Fruit fly (Drosophila melanogaster) whole organism, embryonic: ENCODE results near the gene peng.

Source experiments
- Asciz ChIP-seq: fragments of 200-800 bp; sonication (Bioruptor generic); optimal IDR thresholded peaks from 2 replicates; lab custom pipeline; 2017; ENCODE audit warnings: missing biosample characterization, mild to moderate bottlenecking, missing genetic modification characterization, missing genetic modification reagents
- CG10959 ChIP-seq: fragments of 200-800 bp; sonication (Bioruptor generic); IDR thresholded peaks from 2 replicates; pipeline ENCODE4 v1.3.6; 2022; ENCODE audit warnings: missing biosample characterization, missing genetic modification characterization
- CG11093 ChIP-seq: fragments of 200-800 bp; sonication (Bioruptor generic); IDR thresholded peaks from 3 replicates; pipeline ENCODE4 v1.3.6; 2022; ENCODE audit warnings: missing biosample characterization, missing genetic modification characterization
- CG11456 ChIP-seq: fragments of 200-800 bp; sonication (Bioruptor generic); IDR thresholded peaks from 3 replicates; pipeline ENCODE4 v1.3.6; 2022; ENCODE audit warnings: missing biosample characterization, missing genetic modification characterization
- CG12155 ChIP-seq: fragments of 200-800 bp; sonication (Bioruptor generic); optimal IDR thresholded peaks from 3 replicates; lab custom pipeline; 2016; ENCODE audit warnings: missing biosample characterization, missing genetic modification characterization
- CG12299 ChIP-seq: fragments of 200-800 bp; sonication (Bioruptor generic); optimal IDR thresholded peaks from 2 replicates; lab custom pipeline; 2018; ENCODE audit warnings: missing biosample characterization, mild to moderate bottlenecking, missing genetic modification characterization
- CG13424 ChIP-seq: fragments of 200-800 bp; sonication (Bioruptor generic); optimal IDR thresholded peaks from 2 replicates; lab custom pipeline; 2019; ENCODE audit warnings: missing biosample characterization, mild to moderate bottlenecking, missing genetic modification characterization, moderate library complexity
- CG15514 ChIP-seq: fragments of 200-800 bp; sonication (Bioruptor generic); optimal IDR thresholded peaks from 3 replicates; lab custom pipeline; 2017; ENCODE audit warnings: missing biosample characterization, missing genetic modification characterization, mild to moderate bottlenecking, moderate library complexity, missing genetic modification reagents
- CG15601 ChIP-seq: fragments of 200-800 bp; sonication (Bioruptor generic); optimal IDR thresholded peaks from 3 replicates; lab custom pipeline; 2019; ENCODE audit warnings: missing biosample characterization, mild to moderate bottlenecking, missing genetic modification characterization, moderate library complexity
- CG16815 ChIP-seq: fragments of 200-800 bp; sonication (Bioruptor generic); optimal IDR thresholded peaks from 3 replicates; lab custom pipeline; 2017; ENCODE audit warnings: missing biosample characterization, mild to moderate bottlenecking, missing genetic modification characterization
- CG17359 ChIP-seq: fragments of 200-800 bp; sonication (Bioruptor generic); optimal IDR thresholded peaks from 3 replicates; lab custom pipeline; 2018; ENCODE audit warnings: missing biosample characterization, mild to moderate bottlenecking, missing genetic modification characterization, moderate library complexity
- CG18262 ChIP-seq: fragments of 200-800 bp; optimal IDR thresholded peaks from 3 replicates; lab custom pipeline; 2019; ENCODE audit warnings: missing biosample characterization, mild to moderate bottlenecking, missing genetic modification characterization, moderate library complexity
- CG30020 ChIP-seq: fragments of 200-800 bp; optimal IDR thresholded peaks from 2 replicates; lab custom pipeline; 2019; ENCODE audit warnings: missing biosample characterization, mild to moderate bottlenecking, missing genetic modification characterization, moderate library complexity
- CG33557 ChIP-seq: fragments of 200-800 bp; sonication (Bioruptor generic); optimal IDR thresholded peaks from 2 replicates; lab custom pipeline; 2019; ENCODE audit warnings: missing biosample characterization, mild to moderate bottlenecking, missing genetic modification characterization, moderate library complexity
- CG34422 ChIP-seq: fragments of 200-800 bp; sonication (Bioruptor generic); IDR thresholded peaks from 3 replicates; pipeline ENCODE4 v1.3.6; 2022; ENCODE audit warnings: missing biosample characterization, missing genetic modification characterization
- CG4282 ChIP-seq: fragments of 200-800 bp; sonication (Bioruptor generic); optimal IDR thresholded peaks from 2 replicates; lab custom pipeline; 2016; ENCODE audit warnings: missing biosample characterization, missing genetic modification characterization
- CG4617 ChIP-seq: fragments of 200-800 bp; sonication (Bioruptor generic); optimal IDR thresholded peaks from 3 replicates; lab custom pipeline; 2016; ENCODE audit warnings: missing biosample characterization, missing genetic modification characterization, borderline replicate concordance
- CHES-1-like ChIP-seq: fragments of 200-800 bp; sonication (Bioruptor generic); optimal IDR thresholded peaks from 2 replicates; lab custom pipeline; 2016; ENCODE audit warnings: missing biosample characterization, missing genetic modification characterization
- Dll ChIP-seq: fragments of 200-800 bp; sonication (Bioruptor generic); IDR thresholded peaks from 4 replicates; pipeline ENCODE4 v1.3.6; 2022; ENCODE audit warnings: missing biosample characterization, missing genetic modification characterization; ENCODE audit not compliant: partially characterized antibody
- Dp ChIP-seq: fragments of 200-800 bp; sonication (Bioruptor generic); optimal IDR thresholded peaks from 2 replicates; lab custom pipeline; 2018; ENCODE audit warnings: missing biosample characterization, mild to moderate bottlenecking, missing genetic modification characterization, moderate library complexity
- HmgD ChIP-seq: fragments of 200-800 bp; sonication (Bioruptor generic); optimal IDR thresholded peaks from 3 replicates; lab custom pipeline; 2016; ENCODE audit warnings: missing biosample characterization, missing genetic modification characterization
- Jarid2 ChIP-seq: fragments of 200-800 bp; sonication (Bioruptor generic); optimal IDR thresholded peaks from 3 replicates; lab custom pipeline; 2017; ENCODE audit warnings: mild to moderate bottlenecking, missing biosample characterization, missing genetic modification reagents, missing genetic modification characterization
- MESR4 ChIP-seq: fragments of 200-800 bp; sonication (Bioruptor generic); optimal IDR thresholded peaks from 2 replicates; lab custom pipeline; 2018; ENCODE audit warnings: missing biosample characterization, mild to moderate bottlenecking, missing genetic modification characterization, moderate library complexity
- MTF-1 ChIP-seq: fragments of 200-800 bp; sonication (Bioruptor generic); optimal IDR thresholded peaks from 2 replicates; lab custom pipeline; 2018; ENCODE audit warnings: missing biosample characterization, mild to moderate bottlenecking, missing genetic modification characterization, borderline replicate concordance
- Meics ChIP-seq: fragments of 200-800 bp; sonication (Bioruptor generic); optimal IDR thresholded peaks from 2 replicates; lab custom pipeline; 2017; ENCODE audit warnings: missing biosample characterization, mild to moderate bottlenecking, missing genetic modification characterization
- Neu2 ChIP-seq: fragments of 200-800 bp; sonication (Bioruptor generic); optimal IDR thresholded peaks from 3 replicates; lab custom pipeline; 2016; ENCODE audit warnings: missing biosample characterization, missing genetic modification characterization, borderline replicate concordance
- Nf-YB ChIP-seq: fragments of 200-800 bp; sonication (Bioruptor generic); optimal IDR thresholded peaks from 3 replicates; lab custom pipeline; 2019; ENCODE audit warnings: missing biosample characterization, mild to moderate bottlenecking, missing genetic modification characterization, moderate library complexity
- Rfx ChIP-seq: fragments of 200-800 bp; sonication (Bioruptor generic); IDR thresholded peaks from 2 replicates; pipeline ENCODE4 v1.3.6; 2022; ENCODE audit warnings: missing biosample characterization, missing genetic modification characterization
- Scr ChIP-seq: fragments of 200-800 bp; sonication (Bioruptor generic); IDR thresholded peaks from 2 replicates; pipeline ENCODE4 v1.3.6; 2022; ENCODE audit warnings: missing biosample characterization, missing genetic modification characterization; ENCODE audit not compliant: partially characterized antibody
- Sox100B ChIP-seq: fragments of 200-800 bp; sonication (Bioruptor generic); optimal IDR thresholded peaks from 3 replicates; lab custom pipeline; 2018; ENCODE audit warnings: missing biosample characterization, mild to moderate bottlenecking, missing genetic modification characterization
- Sry-δ ChIP-seq: fragments of 200-800 bp; sonication (Bioruptor generic); optimal IDR thresholded peaks from 2 replicates; lab custom pipeline; 2016; ENCODE audit warnings: missing biosample characterization, missing genetic modification characterization
- Xbp1 ChIP-seq: fragments of 200-800 bp; sonication (Bioruptor generic); optimal IDR thresholded peaks from 3 replicates; lab custom pipeline; 2016; ENCODE audit warnings: missing biosample characterization, mild to moderate bottlenecking, missing genetic modification characterization
- bsh ChIP-seq, 2 experiments: fragments of 200-800 bp; sonication (Bioruptor generic); optimal IDR thresholded peaks; 2 replicates each; lab custom pipeline; 2017 to 2018; ENCODE audit warnings: mild to moderate bottlenecking in 2 of 2, missing biosample characterization in 2 of 2, missing genetic modification characterization in 2 of 2, moderate library complexity in 1 of 2
- dpn ChIP-seq, 2 experiments: fragments of 200-800 bp; sonication (Bioruptor generic); optimal IDR thresholded peaks; 3 replicates each; lab custom pipeline; 2016; ENCODE audit warnings: missing biosample characterization in 2 of 2, missing genetic modification characterization in 2 of 2
- dysf ChIP-seq: fragments of 200-800 bp; sonication (Bioruptor generic); IDR thresholded peaks from 3 replicates; pipeline ENCODE4 v1.3.6; 2022; ENCODE audit warnings: missing biosample characterization, missing genetic modification characterization
- gsb-n ChIP-seq: fragments of 200-800 bp; sonication (Bioruptor generic); optimal IDR thresholded peaks from 3 replicates; lab custom pipeline; 2018; ENCODE audit warnings: missing biosample characterization, mild to moderate bottlenecking, missing genetic modification characterization
- her ChIP-seq: fragments of 200-800 bp; sonication (Bioruptor generic); optimal IDR thresholded peaks from 2 replicates; lab custom pipeline; 2016; ENCODE audit warnings: missing biosample characterization, missing genetic modification characterization
- insv ChIP-seq, 2 experiments: fragments of 200-800 bp; sonication (Bioruptor generic); optimal IDR thresholded peaks; 3 replicates each; lab custom pipeline; 2016 to 2018; ENCODE audit warnings: missing biosample characterization in 2 of 2, missing genetic modification characterization in 2 of 2
- ken ChIP-seq: fragments of 200-800 bp; sonication (Bioruptor generic); IDR thresholded peaks from 3 replicates; pipeline ENCODE4 v1.3.6; 2022; ENCODE audit warnings: missing biosample characterization, missing genetic modification characterization
- lmd ChIP-seq: fragments of 200-800 bp; sonication (Bioruptor generic); IDR thresholded peaks from 2 replicates; pipeline ENCODE4 v1.3.6; 2022; ENCODE audit warnings: missing biosample characterization, missing genetic modification characterization
- mirr ChIP-seq: fragments of 200-800 bp; sonication (Bioruptor generic); optimal IDR thresholded peaks from 3 replicates; lab custom pipeline; 2018; ENCODE audit warnings: missing biosample characterization, mild to moderate bottlenecking, missing genetic modification characterization
- nmo ChIP-seq: fragments of 200-800 bp; sonication (Bioruptor generic); optimal IDR thresholded peaks from 2 replicates; lab custom pipeline; 2018; ENCODE audit warnings: missing biosample characterization, mild to moderate bottlenecking, missing genetic modification characterization, moderate library complexity
- pum ChIP-seq: fragments of 200-800 bp; sonication (Bioruptor generic); optimal IDR thresholded peaks from 2 replicates; lab custom pipeline; 2016; ENCODE audit warnings: missing biosample characterization, missing genetic modification characterization
- scrt ChIP-seq: fragments of 200-800 bp; sonication (Bioruptor generic); optimal IDR thresholded peaks from 2 replicates; lab custom pipeline; 2018; ENCODE audit warnings: missing biosample characterization, mild to moderate bottlenecking, missing genetic modification characterization, moderate library complexity
- stwl ChIP-seq: fragments of 200-800 bp; sonication (Bioruptor generic); optimal IDR thresholded peaks from 3 replicates; lab custom pipeline; 2018; ENCODE audit warnings: missing biosample characterization, mild to moderate bottlenecking, missing genetic modification characterization, moderate library complexity
- twi ChIP-seq: fragments of 200-800 bp; optimal IDR thresholded peaks from 2 replicates; lab custom pipeline; 2019; ENCODE audit warnings: missing biosample characterization, mild to moderate bottlenecking, missing genetic modification characterization, moderate library complexity
- vvl ChIP-seq: fragments of 200-800 bp; sonication (Bioruptor generic); IDR thresholded peaks from 2 replicates; pipeline ENCODE4 v1.3.6; 2022; ENCODE audit warnings: missing biosample characterization, missing genetic modification characterization
- zen ChIP-seq: fragments of 200-800 bp; sonication (Bioruptor generic); optimal IDR thresholded peaks from 3 replicates; lab custom pipeline; 2018; ENCODE audit warnings: missing biosample characterization, mild to moderate bottlenecking, missing genetic modification characterization, moderate library complexity
- zf30C ChIP-seq: fragments of 200-800 bp; sonication (Bioruptor generic); optimal IDR thresholded peaks from 3 replicates; lab custom pipeline; 2018; ENCODE audit warnings: missing biosample characterization, mild to moderate bottlenecking, missing genetic modification characterization

The peng gene

DNA sequence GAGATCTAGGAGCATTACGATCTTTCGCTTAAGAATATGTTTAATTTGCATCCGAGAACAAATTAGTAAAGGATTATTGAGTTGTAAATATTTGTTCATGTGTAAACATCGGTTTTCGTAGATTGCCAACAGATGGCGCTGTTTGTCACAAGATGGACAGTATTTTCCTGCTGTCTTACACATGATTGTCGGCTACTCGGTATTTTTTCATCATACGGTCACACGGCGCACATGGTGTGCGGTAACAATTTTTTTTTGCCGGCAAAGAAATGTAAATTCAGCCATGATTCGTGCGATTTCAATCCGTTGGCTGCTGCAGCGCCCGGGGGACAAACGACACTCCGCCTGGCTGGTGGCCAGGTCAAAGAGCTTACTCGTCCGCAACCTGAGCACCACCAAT lies 13.2 kb upstream of the peng start, which contains the start of the genes bbx and waw (continued):
- TF ChIP-seq gsb-n (tag; lab: Kevin White, UChicago) (no peak), pum (GFP tag; lab: Kevin White, UChicago) (no peak), dpn (GFP tag; optimal IDR thresholded peaks at IDR 0.05; lab: Kevin White, UChicago) (peak in 1 of 2 experiments; percentile 16), CG30020 (tag; lab: Kevin White, UChicago) (peak; percentile 8), CG15601 (tag; lab: Kevin White, UChicago) (peak; percentile 48), Scr (no peak), Dll (GFP tag; lab: Robert Waterston, UW) (0 out of 4 replicates have a peak, but pooled peaks have one; percentile 20), CG17359 (peak; percentile 23), CG12155 (no peak), Asciz (GFP tag; lab: Kevin White, UChicago) (no peak), stwl (tag; lab: Kevin White, UChicago) (peak; percentile 57), Xbp1 (GFP tag; lab: Kevin White, UChicago) (peak; percentile 8), zen (tag; lab: Kevin White, UChicago) (peak; percentile 43), Dp (GFP tag; lab: Kevin White, UChicago) (peak; percentile 54), CG18262 (peak; percentile 3), CG4282 (GFP tag; lab: Kevin White, UChicago) (no peak), Nf-YB (GFP tag; lab: Kevin White, UChicago) (no peak), nmo (GFP tag; lab: Kevin White, UChicago) (peak; percentile 35), CG4617 (GFP tag; lab: Kevin White, UChicago) (peak; percentile 55), Sry-δ (GFP tag; lab: Kevin White, UChicago) (peak; percentile 7), MESR4 (GFP tag; lab: Kevin White, UChicago) (peak; percentile 71), CG12299 (tag; lab: Kevin White, UChicago) (no peak), CG33557 (GFP tag; lab: Kevin White, UChicago) (peak; percentile 45), CG16815 (GFP tag; lab: Kevin White, UChicago) (no peak), mirr (peak; percentile 54), twi (tag; lab: Kevin White, UChicago) (peak; percentile 44), CG11093 (GFP tag; lab: Robert Waterston, UW) (no peak), HmgD (GFP tag; lab: Kevin White, UChicago) (peak; percentile 11), insv (GFP tag; optimal IDR thresholded peaks at IDR 0.05; lab: Kevin White, UChicago) (peak in 1 of 2 experiments; percentile 20), CHES-1-like (GFP tag; lab: Kevin White, UChicago) (peak; percentile 40), dysf (GFP tag; lab: Robert Waterston, UW) (no peak), CG13424 (tag; lab: Kevin White, UChicago) (peak; percentile 46), ken (GFP tag; lab: Robert Waterston, UW) (0 out of 3 replicates have a peak, but pooled peaks have one; percentile 16), zf30C (GFP tag; lab: Kevin White, UChicago) (peak; percentile 55), Meics (no peak), bsh (GFP tag; optimal IDR thresholded peaks at IDR 0.05; lab: Kevin White, UChicago) (peak in 1 of 2 experiments; percentile 16), Sox100B (GFP tag; lab: Kevin White, UChicago) (no peak), Rfx (GFP tag; lab: Robert Waterston, UW) (peak; percentile 38; the same call in 1 of the 2 replicates), CG15514 (peak; percentile 60), CG10959 (GFP tag; lab: Robert Waterston, UW) (0 out of 2 replicates have a peak, but pooled peaks have one; percentile 11), MTF-1 (GFP tag; lab: Kevin White, UChicago) (peak; percentile 11), Neu2 (GFP tag; lab: Kevin White, UChicago) (no peak), vvl (GFP tag; lab: Robert Waterston, UW) (peak; percentile 59), Jarid2 (GFP tag; lab: Kevin White, UChicago) (no peak), CG11456 (GFP tag; lab: Robert Waterston, UW) (peak; percentile 64; the same call in 1 of the 3 replicates), lmd (GFP tag; lab: Robert Waterston, UW) (peak; percentile 11; the same call in 1 of the 2 replicates), her (GFP tag; lab: Kevin White, UChicago) (peak; percentile 30), CG34422 (GFP tag; lab: Robert Waterston, UW) (peak; percentile 81; the same call in 1 of the 3 replicates), scrt (GFP tag; lab: Kevin White, UChicago) (peak; percentile 56)
